Worm (Caenorhabditis elegans): Measurements from ENCODE around the gene bath-47.

The bath-47 gene

DNA sequence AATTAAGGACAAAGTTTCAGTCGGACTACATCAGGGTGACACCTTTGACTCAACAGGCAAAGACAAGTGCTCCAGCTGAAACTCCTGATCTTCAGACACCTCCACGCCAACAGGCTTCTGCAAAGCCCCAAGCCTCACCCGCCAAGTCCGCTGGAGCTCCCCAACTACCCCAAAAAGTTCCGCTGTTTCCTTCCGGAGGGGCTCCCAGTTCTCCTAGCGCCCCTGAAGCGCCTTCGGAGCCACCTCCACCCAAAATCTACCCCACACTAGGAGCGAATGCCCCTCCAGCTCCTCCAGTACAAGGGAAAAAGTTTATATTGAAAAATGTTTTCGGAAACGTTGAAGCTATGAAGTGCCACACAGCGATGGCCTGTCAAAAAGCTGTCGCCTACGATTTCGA, 1.4 kb downstream of the bath-47 start:
- no peak for TF ChIP-seq nhr-237 (tag; optimal IDR thresholded peaks at IDR 0.05)
- no peak for TF ChIP-seq nhr-11 (tag; optimal IDR thresholded peaks at IDR 0.05)
- TF ChIP-seq sea-2 (GFP tag; optimal IDR thresholded peaks at IDR 0.05), result no peak

DNA sequence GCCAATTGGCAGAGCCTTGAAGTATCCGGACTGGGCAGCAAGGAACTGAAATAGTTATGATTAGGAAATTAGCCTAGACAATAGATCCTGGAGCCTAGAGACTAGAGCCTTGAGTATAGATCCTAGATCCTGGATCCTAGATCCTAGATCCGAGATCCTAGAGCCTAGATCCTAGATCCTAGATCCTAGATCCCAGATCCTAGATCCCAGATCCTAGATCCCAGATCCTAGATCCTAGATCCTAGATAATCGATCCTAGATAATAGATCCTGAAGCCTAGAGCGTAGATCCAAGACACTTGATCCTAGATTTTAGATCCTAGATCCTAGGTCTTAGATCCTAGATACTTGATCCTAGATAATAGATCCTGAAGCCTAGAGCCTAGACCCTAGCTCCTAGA, 3.4 kb downstream of the bath-47 start:
- no peak for TF ChIP-seq unc-62 (GFP tag; optimal IDR thresholded peaks at IDR 0.05)
- no peak for TF ChIP-seq elt-3 (tag; optimal IDR thresholded peaks at IDR 0.05)
- no peak for TF ChIP-seq R02D3.7 (tag; optimal IDR thresholded peaks at IDR 0.05)
- TF ChIP-seq ceh-28 (tag; optimal IDR thresholded peaks at IDR 0.05), result no peak
- TF ChIP-seq ceh-82 (tag; optimal IDR thresholded peaks at IDR 0.05), result no peak
- TF ChIP-seq lsy-12 (tag; optimal IDR thresholded peaks at IDR 0.05), result no peak
- TF ChIP-seq nhr-77 (tag; optimal IDR thresholded peaks at IDR 0.05), result no peak
- no peak for TF ChIP-seq mml-1 (tag; optimal IDR thresholded peaks at IDR 0.05)
- TF ChIP-seq ZK546.5 (tag; optimal IDR thresholded peaks at IDR 0.05), result no peak

DNA sequence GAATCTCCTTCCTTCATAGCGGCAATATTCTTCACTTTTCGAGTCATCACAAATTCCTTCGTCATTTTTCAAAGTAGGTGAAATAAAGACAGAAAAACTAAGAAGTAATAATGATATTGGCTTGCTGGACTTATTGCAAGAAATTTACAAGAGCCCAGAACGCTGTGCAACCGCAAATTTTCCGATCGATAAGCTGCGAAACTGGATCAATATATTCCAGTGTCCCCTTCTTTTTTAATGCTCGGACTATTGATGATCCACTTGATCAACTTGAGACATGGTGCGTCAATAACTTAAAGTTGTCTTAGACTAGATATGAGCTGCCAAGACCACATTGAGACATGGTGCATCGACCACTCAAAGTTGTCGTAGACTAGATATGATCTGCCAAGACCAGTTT, 4.5 kb downstream of the bath-47 start, which contains the start of gene bath-33:
bath-33 (minus strand) TSS at position 101 of the 400 bp plus-strand sequence.
- TF ChIP-seq skn-1 (tag; optimal IDR thresholded peaks at IDR 0.05) (no peak), fos-1 (tag; optimal IDR thresholded peaks at IDR 0.05) (no peak), mml-1 (tag; optimal IDR thresholded peaks at IDR 0.05) (no peak), fkh-2 (tag; optimal IDR thresholded peaks at IDR 0.05) (no peak), snpc-4 (tag; optimal IDR thresholded peaks at IDR 0.05) (no peak), sea-2 (GFP tag; optimal IDR thresholded peaks at IDR 0.05) (no peak), nhr-28 (tag; optimal IDR thresholded peaks at IDR 0.05) (no peak), elt-3 (tag; optimal IDR thresholded peaks at IDR 0.05) (no peak), elt-1 (tag; optimal IDR thresholded peaks at IDR 0.05) (no peak), ZK546.5 (tag; optimal IDR thresholded peaks at IDR 0.05) (no peak), aly-2 (tag; optimal IDR thresholded peaks at IDR 0.05) (no peak), mdl-1 (tag; optimal IDR thresholded peaks at IDR 0.05) (no peak), hmg-11 (tag; optimal IDR thresholded peaks at IDR 0.05) (no peak), zag-1 (tag; optimal IDR thresholded peaks at IDR 0.05) (no peak), eor-1 (tag; optimal IDR thresholded peaks at IDR 0.05) (no peak), lsy-12 (tag; optimal IDR thresholded peaks at IDR 0.05) (no peak), egl-27 (tag; optimal IDR thresholded peaks at IDR 0.05) (no peak), nhr-237 (tag; optimal IDR thresholded peaks at IDR 0.05) (no peak)

DNA sequence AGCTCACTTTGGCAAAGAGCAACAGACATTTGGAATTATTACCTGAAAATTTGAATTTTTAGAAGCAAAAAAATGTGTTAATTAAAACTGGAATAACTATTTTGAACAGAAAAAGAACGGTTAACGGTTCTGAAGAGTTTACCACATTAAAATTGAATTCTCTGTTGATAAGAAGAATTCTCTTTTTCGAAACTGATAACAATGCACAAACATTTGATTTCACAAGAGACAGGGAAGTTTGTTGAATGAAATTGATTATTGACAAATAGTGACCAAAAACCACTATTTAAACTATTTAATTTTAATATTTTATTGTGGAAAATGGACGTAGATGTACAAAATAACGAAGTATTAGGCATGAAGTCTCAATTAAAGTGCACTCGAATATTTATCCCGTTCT, 6.0 kb downstream of the bath-47 start:
- TF ChIP-seq nhr-67 (tag; optimal IDR thresholded peaks at IDR 0.05) (no peak), lin-15B (tag; optimal IDR thresholded peaks at IDR 0.05) (no peak), elt-1 (tag; optimal IDR thresholded peaks at IDR 0.05) (no peak), elt-2 (tag; optimal IDR thresholded peaks at IDR 0.05) (peak; percentile 82), nhr-77 (tag; optimal IDR thresholded peaks at IDR 0.05) (no peak), hmg-11 (tag; optimal IDR thresholded peaks at IDR 0.05) (no peak), pha-4 (tag; optimal IDR thresholded peaks at IDR 0.05) (peak; percentile 67), pqm-1 (tag; optimal IDR thresholded peaks at IDR 0.05) (peak; percentile 19)

DNA sequence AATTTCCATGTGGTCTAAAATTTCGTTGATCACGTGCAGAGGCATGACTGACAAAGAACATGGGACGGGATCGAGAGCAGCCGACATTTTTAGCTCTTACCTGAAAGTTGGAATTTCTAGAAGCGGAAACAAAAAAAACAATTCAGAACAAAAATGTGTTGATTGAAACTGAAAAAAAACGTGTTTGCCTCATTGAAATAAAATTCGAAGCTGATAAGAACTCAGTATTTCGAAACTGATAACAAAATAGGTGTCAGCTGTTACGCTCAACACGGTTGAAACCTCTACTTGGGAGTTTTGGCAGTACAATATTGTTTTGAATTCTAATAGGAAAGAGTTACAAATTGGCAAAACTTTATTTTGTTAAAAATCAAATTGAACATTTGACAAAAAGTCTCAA, 7.3 kb downstream of the bath-47 start:
- TF ChIP-seq aly-2 (tag; optimal IDR thresholded peaks at IDR 0.05), result no peak
- no peak for TF ChIP-seq fkh-2 (tag; optimal IDR thresholded peaks at IDR 0.05)
- peak; percentile 34 for TF ChIP-seq pha-4 (tag; optimal IDR thresholded peaks at IDR 0.05)
- TF ChIP-seq pqm-1 (tag; optimal IDR thresholded peaks at IDR 0.05), result peak; percentile 14
- no peak for TF ChIP-seq ceh-28 (tag; optimal IDR thresholded peaks at IDR 0.05)
- no peak for TF ChIP-seq elt-1 (tag; optimal IDR thresholded peaks at IDR 0.05)
- TF ChIP-seq jun-1 (tag; optimal IDR thresholded peaks at IDR 0.05), result peak; percentile 6
- TF ChIP-seq elt-2 (tag; optimal IDR thresholded peaks at IDR 0.05), result peak; percentile 88

ce11 chrII:1610630-1611029, 9.0 kb downstream of the bath-47 start, which contains the start of gene fbxa-163:
TSS of gene fbxa-163 (minus strand) at chrII:1610730.
- TF ChIP-seq R02D3.7 (tag; optimal IDR thresholded peaks at IDR 0.05), result no peak
- no peak for TF ChIP-seq sea-2 (GFP tag; optimal IDR thresholded peaks at IDR 0.05)
- no peak for TF ChIP-seq nhr-11 (tag; optimal IDR thresholded peaks at IDR 0.05)
- TF ChIP-seq elt-2 (tag; optimal IDR thresholded peaks at IDR 0.05), result peak; percentile 5
- TF ChIP-seq nhr-43 (tag; optimal IDR thresholded peaks at IDR 0.05; ENCODE audit: poor library complexity, severe bottlenecking), result no peak
- TF ChIP-seq lin-15B (tag; optimal IDR thresholded peaks at IDR 0.05), result no peak

Measured in whole organism, L3 larva.